Worm (Caenorhabditis elegans): ENCODE measurements around the gene F54H5.14.

DNA sequence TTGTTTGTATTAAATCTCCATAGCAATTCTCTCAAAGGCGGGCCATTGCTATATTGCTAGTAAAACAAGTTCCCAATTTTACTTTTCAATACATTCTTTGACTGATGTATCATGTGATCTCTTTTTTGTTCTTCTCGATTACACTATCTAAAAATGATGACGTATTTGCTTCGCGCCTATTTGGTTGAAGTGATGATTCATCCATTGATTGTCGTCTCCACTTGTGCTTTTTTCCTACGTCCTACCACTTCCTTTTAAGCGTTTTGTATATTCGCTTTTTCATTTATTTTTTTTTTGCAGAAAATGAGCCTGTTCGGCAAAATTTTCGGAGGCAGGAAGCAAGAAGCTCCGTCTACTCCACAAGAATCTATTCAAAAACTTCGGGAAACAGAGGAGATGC lies 35.8 kb downstream of the F54H5.14 start, which contains the start of gene vps-32.1:
- TF ChIP-seq scrt-1 (GFP tag; IDR thresholded peaks at IDR 0.05): no peak
- no peak for TF ChIP-seq hnd-1 (tag; optimal IDR thresholded peaks at IDR 0.05)
- no peak for TF ChIP-seq flt-1 (GFP tag; IDR thresholded peaks at IDR 0.05)
- no peak for TF ChIP-seq tra-4 (tag; optimal IDR thresholded peaks at IDR 0.05)
- no peak for TF ChIP-seq tbx-37 (GFP tag; conservative IDR thresholded peaks at IDR 0.05)
- no peak for TF ChIP-seq ama-1 (optimal IDR thresholded peaks at IDR 0.05)
- TF ChIP-seq ceh-36 (tag; optimal IDR thresholded peaks at IDR 0.05): no peak

Data from whole organism, early embryonic.